Worm (Caenorhabditis elegans) whole organism, L4 larva: Measurements from ENCODE around the gene C39B10.3.

ENCODE experiments used
- F49E8.2 ChIP-seq: sonication (generic microtip); optimal IDR thresholded peaks from 2 replicates; lab custom pipeline; 2016; ENCODE audit warnings: missing compliant biosample characterization, mild to moderate bottlenecking, missing genetic modification characterization, borderline replicate concordance
- R02D3.7 ChIP-seq: fragments of 150-350 bp; sonication (generic microtip); optimal IDR thresholded peaks from 3 replicates; lab custom pipeline; 2014; ENCODE audit warnings: missing biosample characterization, missing genetic modification characterization
- T20F7.1 ChIP-seq: fragments of 200-800 bp; sonication (Bioruptor generic); optimal IDR thresholded peaks from 2 replicates; lab custom pipeline; 2018; ENCODE audit warnings: mild to moderate bottlenecking, missing genetic modification characterization, missing compliant biosample characterization
- T26A8.4 ChIP-seq: fragments of 200-800 bp; sonication (Bioruptor generic); IDR thresholded peaks from 2 replicates; pipeline ENCODE4 v1.3.6; 2022; ENCODE audit warnings: missing genetic modification characterization, missing compliant biosample characterization
- Y48G9A.11 ChIP-seq: fragments of 200-800 bp; sonication (Bioruptor generic); IDR thresholded peaks from 2 replicates; pipeline ENCODE4 v1.3.6; 2022; ENCODE audit warnings: missing genetic modification reagents, missing genetic modification characterization, missing compliant biosample characterization
- ZK337.2 ChIP-seq: fragments of 200-800 bp; sonication (Bioruptor generic); IDR thresholded peaks from 2 replicates; pipeline ENCODE4 v1.3.6; 2022; ENCODE audit warnings: missing genetic modification reagents, missing genetic modification characterization, missing compliant biosample characterization
- aha-1 ChIP-seq: fragments of 150-350 bp; peaks from one replicate; lab custom pipeline; 2014; ENCODE audit warnings: missing biosample characterization, missing genetic modification characterization
- aly-2 ChIP-seq: sonication (generic microtip); optimal IDR thresholded peaks from 2 replicates; lab custom pipeline; 2018; ENCODE audit warnings: missing biosample characterization, missing genetic modification characterization
- ama-1 ChIP-seq: fragments of 150-350 bp; optimal IDR thresholded peaks from 2 replicates; lab custom pipeline; 2014; ENCODE audit warnings: inconsistent platforms, mixed read lengths
- ceh-20 ChIP-seq: fragments of 200-800 bp; sonication (Bioruptor generic); IDR thresholded peaks from 2 replicates; pipeline ENCODE4 v1.3.6; 2022; ENCODE audit warnings: missing genetic modification reagents, missing genetic modification characterization, missing compliant biosample characterization
- ceh-28 ChIP-seq: fragments of 150-350 bp; optimal IDR thresholded peaks from 2 replicates; lab custom pipeline; 2014; ENCODE audit warnings: missing biosample characterization, missing genetic modification reagents, missing genetic modification characterization
- ceh-44 ChIP-seq: fragments of 200-800 bp; sonication (Bioruptor generic); IDR thresholded peaks from 2 replicates; pipeline ENCODE4 v1.3.6; 2022; ENCODE audit warnings: missing genetic modification reagents, missing genetic modification characterization, missing compliant biosample characterization
- ceh-62 ChIP-seq: sonication (generic microtip); optimal IDR thresholded peaks from 2 replicates; lab custom pipeline; 2017; ENCODE audit warnings: missing biosample characterization, missing genetic modification characterization
- ceh-82 ChIP-seq: sonication (generic microtip); optimal IDR thresholded peaks from 2 replicates; lab custom pipeline; 2017; ENCODE audit warnings: missing biosample characterization, missing genetic modification characterization
- cey-2 ChIP-seq: sonication (generic microtip); optimal IDR thresholded peaks from 3 replicates; lab custom pipeline; 2017; ENCODE audit warnings: missing genetic modification characterization, mild to moderate bottlenecking, missing compliant biosample characterization, antibody characterized with exemption, borderline replicate concordance; ENCODE audit not compliant: insufficient read depth
- daf-12 ChIP-seq: fragments of 150-350 bp; optimal IDR thresholded peaks from 2 replicates; lab custom pipeline; 2014; ENCODE audit warnings: missing biosample characterization, missing genetic modification reagents, missing genetic modification characterization
- dmd-8 ChIP-seq: fragments of 200-800 bp; sonication (Bioruptor generic); IDR thresholded peaks from 2 replicates; pipeline ENCODE4 v1.3.6; 2022; ENCODE audit warnings: missing genetic modification characterization, missing compliant biosample characterization
- dmd-9 ChIP-seq: fragments of 200-800 bp; sonication (Bioruptor generic); IDR thresholded peaks from 2 replicates; pipeline ENCODE4 v1.3.6; 2022; ENCODE audit warnings: missing genetic modification reagents, missing genetic modification characterization, missing compliant biosample characterization
- dpl-1 ChIP-seq: fragments of 150-350 bp; optimal IDR thresholded peaks from 2 replicates; lab custom pipeline; 2014; ENCODE audit warnings: missing biosample characterization, missing genetic modification reagents, missing genetic modification characterization
- fkh-10 ChIP-seq: fragments of 150-350 bp; optimal IDR thresholded peaks from 2 replicates; lab custom pipeline; 2014; ENCODE audit warnings: missing biosample characterization, missing genetic modification reagents, missing genetic modification characterization
- fos-1 ChIP-seq: fragments of 150-350 bp; optimal IDR thresholded peaks from 2 replicates; lab custom pipeline; 2014; ENCODE audit warnings: missing biosample characterization, missing genetic modification characterization
- gei-8 ChIP-seq: fragments of 200-800 bp; sonication (Bioruptor generic); optimal IDR thresholded peaks from 2 replicates; lab custom pipeline; 2018; ENCODE audit warnings: mild to moderate bottlenecking, missing genetic modification characterization, missing compliant biosample characterization
- hlh-11 ChIP-seq: fragments of 200-800 bp; sonication (Bioruptor generic); optimal IDR thresholded peaks from 2 replicates; lab custom pipeline; 2018; ENCODE audit warnings: mild to moderate bottlenecking, missing genetic modification characterization, missing compliant biosample characterization
- jun-1 ChIP-seq: fragments of 150-350 bp; optimal IDR thresholded peaks from 2 replicates; lab custom pipeline; 2014; ENCODE audit warnings: missing biosample characterization, missing genetic modification reagents, missing genetic modification characterization
- lim-7 ChIP-seq: fragments of 200-800 bp; sonication (Bioruptor generic); IDR thresholded peaks from 2 replicates; pipeline ENCODE4 v1.3.6; 2022; ENCODE audit warnings: missing genetic modification characterization, missing compliant biosample characterization
- lin-15B ChIP-seq: fragments of 150-350 bp; sonication (generic microtip); optimal IDR thresholded peaks from 3 replicates; lab custom pipeline; 2014; ENCODE audit warnings: missing biosample characterization, missing genetic modification characterization
- lsy-2 ChIP-seq, 2 experiments: fragments of 150-350 bp in 1 of 2; sonication (generic microtip) in 1 of 2; optimal IDR thresholded peaks; 2 replicates each; lab custom pipeline; 2014 to 2017; ENCODE audit warnings: missing biosample characterization in 2 of 2, missing genetic modification characterization in 2 of 2
- madf-9 ChIP-seq: fragments of 200-800 bp; sonication (Bioruptor generic); conservative IDR thresholded peaks from 2 replicates; pipeline ENCODE4 v1.3.6; 2022; ENCODE audit warnings: missing genetic modification reagents, missing genetic modification characterization, missing compliant biosample characterization
- mdt-29 ChIP-seq: fragments of 200-800 bp; sonication (Bioruptor generic); IDR thresholded peaks from 2 replicates; pipeline ENCODE4 v1.3.6; 2022; ENCODE audit warnings: missing genetic modification reagents, missing genetic modification characterization, missing compliant biosample characterization
- mep-1 ChIP-seq: fragments of 150-350 bp; sonication (generic microtip); optimal IDR thresholded peaks from 3 replicates; lab custom pipeline; 2014; ENCODE audit warnings: missing biosample characterization, missing genetic modification characterization
- mes-2 ChIP-seq: sonication (generic microtip); optimal IDR thresholded peaks from 2 replicates; lab custom pipeline; 2016; ENCODE audit warnings: missing genotype, mild to moderate bottlenecking, missing genetic modification characterization, missing compliant biosample characterization; ENCODE audit not compliant: poor library complexity, severe bottlenecking
- mxl-2 ChIP-seq: fragments of 200-800 bp; sonication (Bioruptor generic); conservative IDR thresholded peaks from 2 replicates; pipeline ENCODE4 v1.3.6; 2022; ENCODE audit warnings: missing genetic modification reagents, missing genetic modification characterization, missing compliant biosample characterization
- mxl-3 ChIP-seq: fragments of 200-800 bp; sonication (Bioruptor generic); optimal IDR thresholded peaks from 2 replicates; lab custom pipeline; 2018; ENCODE audit warnings: mild to moderate bottlenecking, missing genetic modification characterization, missing compliant biosample characterization
- nhr-10 ChIP-seq: fragments of 150-350 bp; optimal IDR thresholded peaks from 2 replicates; lab custom pipeline; 2014; ENCODE audit warnings: missing biosample characterization, missing genetic modification characterization
- nhr-102 ChIP-seq: sonication (generic microtip); optimal IDR thresholded peaks from 2 replicates; lab custom pipeline; 2016; ENCODE audit warnings: mild to moderate bottlenecking, missing genetic modification characterization, moderate library complexity, missing compliant biosample characterization
- nhr-41 ChIP-seq: fragments of 200-800 bp; sonication (Bioruptor generic); IDR thresholded peaks from 2 replicates; pipeline ENCODE4 v1.3.6; 2022; ENCODE audit warnings: missing genetic modification reagents, missing genetic modification characterization, missing compliant biosample characterization
- pha-4 ChIP-seq, 2 experiments: fragments of 150-350 bp in 1 of 2; fragments of 200-800 bp in 1 of 2; sonication (Bioruptor generic) in 1 of 2; IDR thresholded peaks in 1 of 2; optimal IDR thresholded peaks in 1 of 2; 2 replicates each; pipeline versions ENCODE4 v1.3.6 to Lab custom; 2014 to 2022; ENCODE audit warnings: missing genetic modification characterization in 2 of 2, missing genetic modification reagents in 2 of 2, missing biosample characterization in 1 of 2, missing compliant biosample characterization in 1 of 2
- php-3 ChIP-seq: fragments of 200-800 bp; sonication (Bioruptor generic); IDR thresholded peaks from 2 replicates; pipeline ENCODE4 v1.3.6; 2022; ENCODE audit warnings: missing genetic modification reagents, missing genetic modification characterization, missing compliant biosample characterization
- rbr-2 ChIP-seq: sonication (generic microtip); optimal IDR thresholded peaks from 2 replicates; lab custom pipeline; 2016; ENCODE audit warnings: missing genotype, missing genetic modification characterization, missing compliant biosample characterization
- set-16 ChIP-seq: fragments of 200-800 bp; sonication (Bioruptor generic); IDR thresholded peaks from 2 replicates; pipeline ENCODE4 v1.3.6; 2022; ENCODE audit warnings: missing genetic modification reagents, missing genetic modification characterization, missing compliant biosample characterization
- skn-1 ChIP-seq: fragments of 150-350 bp; optimal IDR thresholded peaks from 2 replicates; lab custom pipeline; 2014; ENCODE audit warnings: missing biosample characterization, missing genetic modification characterization
- spr-1 ChIP-seq: sonication (generic microtip); optimal IDR thresholded peaks from 2 replicates; lab custom pipeline; 2016; ENCODE audit warnings: mild to moderate bottlenecking, missing genetic modification characterization, missing compliant biosample characterization
- tra-1 ChIP-seq: fragments of 200-800 bp; sonication (Bioruptor generic); IDR thresholded peaks from 2 replicates; pipeline ENCODE4 v1.3.6; 2022; ENCODE audit warnings: missing genetic modification reagents, missing genetic modification characterization, missing compliant biosample characterization
- unc-130 ChIP-seq: sonication (generic microtip); optimal IDR thresholded peaks from 2 replicates; lab custom pipeline; 2016; ENCODE audit warnings: missing genetic modification reagents, missing genetic modification characterization, missing compliant biosample characterization
- zfp-3 ChIP-seq: fragments of 200-800 bp; sonication (Bioruptor generic); conservative IDR thresholded peaks from 2 replicates; pipeline ENCODE4 v1.3.6; 2022; ENCODE audit warnings: missing genetic modification reagents, missing genetic modification characterization, missing compliant biosample characterization

C39B10.3 gene

ce11 chrX:10430866-10431265 lies 13.1 kb upstream of the C39B10.3 start (continued):
- TF ChIP-seq mxl-2 (no peak), F49E8.2 (tag; lab: Kevin White, UChicago) (no peak), cey-2 (tag; lab: Kevin White, UChicago) (no peak), nhr-102 (tag; lab: Kevin White, UChicago) (no peak), T20F7.1 (no peak), jun-1 (tag; lab: Kevin White, UChicago) (no peak), spr-1 (no peak), mes-2 (tag; lab: Kevin White, UChicago) (peak; percentile 17)

- TF ChIP-seq mes-2 (tag; lab: Kevin White, UChicago) (peak; percentile 8), tra-1 (GFP tag; lab: Robert Waterston, UW) (no peak)
Observed at ce11 chrX:10432786-10433185, 11.2 kb upstream of the C39B10.3 start.

DNA sequence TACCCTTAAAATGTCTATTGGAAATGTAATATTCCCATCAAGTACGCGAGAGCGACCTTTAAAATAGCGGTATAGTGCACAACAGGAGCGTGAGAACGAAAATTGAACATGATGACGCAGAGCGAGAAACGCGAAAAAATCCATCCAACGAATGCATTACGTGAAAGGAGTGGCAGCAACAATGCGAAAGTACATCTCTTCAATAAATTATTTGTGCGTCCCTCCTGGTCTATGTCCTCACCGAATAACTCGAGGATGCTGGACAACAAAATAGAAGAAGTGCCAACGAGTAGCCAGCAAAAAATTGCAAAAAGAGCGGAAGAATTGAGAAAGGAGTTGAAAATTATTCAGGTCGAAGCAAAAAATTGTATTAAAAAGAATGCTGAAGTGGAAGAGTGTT lies 10.1 kb upstream of the C39B10.3 start:
- TF ChIP-seq gei-8 (GFP tag; lab: Kevin White, UChicago) (no peak), skn-1 (tag; lab: Kevin White, UChicago) (no peak), Y48G9A.11 (no peak), ceh-20 (GFP tag; lab: Robert Waterston, UW) (no peak), T26A8.4 (GFP tag; lab: Robert Waterston, UW) (no peak), lsy-2 (tag; optimal IDR thresholded peaks at IDR 0.05; lab: Kevin White, UChicago) (no peak), mxl-3 (GFP tag; lab: Kevin White, UChicago) (no peak), cey-2 (tag; lab: Kevin White, UChicago) (no peak), fkh-10 (GFP tag; lab: Kevin White, UChicago) (no peak), rbr-2 (tag; lab: Kevin White, UChicago) (no peak), ceh-28 (no peak), mep-1 (tag; lab: Kevin White, UChicago) (no peak)
- TF ChIP-seq, all 104 proteins: peak for 0

DNA sequence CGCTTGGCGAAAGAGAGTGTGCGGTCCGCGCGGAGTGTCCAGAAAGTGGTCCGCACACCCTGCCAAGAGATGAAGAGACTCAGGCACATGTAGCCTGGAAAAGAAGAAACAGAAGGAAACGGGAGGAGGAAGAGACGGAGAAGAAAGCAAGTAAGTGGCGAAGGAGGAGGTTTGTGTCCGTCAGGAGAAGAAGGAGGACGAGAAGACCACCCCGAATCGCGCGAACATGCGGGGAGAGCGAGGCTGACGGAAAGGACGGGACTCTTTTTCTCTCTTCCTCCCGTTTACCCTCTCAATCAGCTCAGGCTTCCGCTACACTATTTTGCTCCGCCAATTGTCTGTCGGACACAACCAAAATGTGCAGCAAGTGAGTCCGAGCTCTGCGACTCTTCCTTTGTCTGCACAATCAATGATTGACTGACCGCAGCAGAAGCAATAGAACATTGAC lies 8.4 kb upstream of the C39B10.3 start:
- TF ChIP-seq aly-2 (tag; lab: Kevin White, UChicago) = no peak
- no peak for TF ChIP-seq ZK337.2
- no peak for TF ChIP-seq ama-1
- no peak for TF ChIP-seq ceh-44 (GFP tag; lab: Robert Waterston, UW)
- no peak for TF ChIP-seq php-3
- peak; percentile 44 for TF ChIP-seq aha-1 (tag; lab: Kevin White, UChicago)
- no peak for TF ChIP-seq skn-1 (tag; lab: Kevin White, UChicago)
- no peak for TF ChIP-seq nhr-10 (tag; lab: Kevin White, UChicago)
- no peak for TF ChIP-seq ceh-62 (tag; lab: Kevin White, UChicago)
- TF ChIP-seq dmd-8 = no peak
- TF ChIP-seq lin-15B (tag; lab: Kevin White, UChicago) = no peak
- TF ChIP-seq dpl-1 = no peak
- no peak for TF ChIP-seq F49E8.2 (tag; lab: Kevin White, UChicago)
- no peak; the same call in 1 of the 2 replicates for TF ChIP-seq pha-4 (GFP tag; IDR thresholded peaks at IDR 0.05; lab: Robert Waterston, UW)
- TF ChIP-seq pha-4 (tag; optimal IDR thresholded peaks at IDR 0.05; lab: Kevin White, UChicago) = no peak
- 0 out of 2 replicates have a peak, but pooled peaks have one; percentile 10 for TF ChIP-seq madf-9 (GFP tag; lab: Robert Waterston, UW)
- TF ChIP-seq unc-130 (GFP tag; lab: Kevin White, UChicago) = no peak
- no peak for TF ChIP-seq nhr-41 (GFP tag; lab: Robert Waterston, UW)
- TF ChIP-seq mep-1 (tag; lab: Kevin White, UChicago) = peak; percentile 84
- TF ChIP-seq zfp-3 = no peak
- no peak for TF ChIP-seq lim-7 (GFP tag; lab: Robert Waterston, UW)
- TF ChIP-seq dmd-9 = no peak
- TF ChIP-seq mxl-3 (GFP tag; lab: Kevin White, UChicago) = peak; percentile 71
- no peak for TF ChIP-seq daf-12 (tag; lab: Kevin White, UChicago)
- peak; percentile 74 for TF ChIP-seq hlh-11
- TF ChIP-seq set-16 (GFP tag; lab: Robert Waterston, UW) = peak; percentile 94
- TF ChIP-seq mdt-29 = no peak
- no peak for TF ChIP-seq R02D3.7 (tag; lab: Kevin White, UChicago)
- TF ChIP-seq ceh-82 (tag; lab: Kevin White, UChicago) = no peak
- no peak for TF ChIP-seq fos-1 (tag; lab: Kevin White, UChicago)
